Worm (Caenorhabditis elegans) whole organism, midembryonic: ENCODE data around the gene Y38C1BA.1.

Experiments used
- flt-1 ChIP-seq: fragments of 200-800 bp; sonication (Bioruptor generic); IDR thresholded peaks from 2 replicates; pipeline ENCODE4 v1.3.6; 2022; ENCODE audit warnings: missing genetic modification characterization, missing compliant biosample characterization
- klf-2 ChIP-seq: fragments of 200-800 bp; sonication (Bioruptor generic); conservative IDR thresholded peaks from 2 replicates; pipeline ENCODE4 v1.3.6; 2022; ENCODE audit warnings: missing genetic modification reagents, missing genetic modification characterization, missing compliant biosample characterization
- med-1 ChIP-seq: sonication (generic microtip); optimal IDR thresholded peaks from 2 replicates; lab custom pipeline; 2017; ENCODE audit warnings: missing genetic modification characterization, mild to moderate bottlenecking, missing compliant biosample characterization, antibody characterized with exemption, missing genetic modification reagents; ENCODE audit not compliant: insufficient read depth
- tab-1 ChIP-seq: fragments of 200-800 bp; sonication (Bioruptor generic); IDR thresholded peaks from 2 replicates; pipeline ENCODE4 v1.3.6; 2022; ENCODE audit warnings: missing genetic modification characterization, missing compliant biosample characterization

- TF ChIP-seq flt-1 (GFP tag; lab: Robert Waterston, UW) (no peak), tab-1 (GFP tag; lab: Robert Waterston, UW) (no peak), med-1 (GFP tag; lab: Kevin White, UChicago) (no peak), klf-2 (GFP tag; lab: Robert Waterston, UW) (no peak)
Observed at ce11 chrIV:1791775-1792174, 12.0 kb downstream of the Y38C1BA.1 start.
